Fruit fly (Drosophila melanogaster) S2 (cell line): ENCODE measurements around the gene CG7685.

ENCODE experiments used
- CG8478 ChIP-seq: fragments of >200 bp; optimal IDR thresholded peaks from 2 replicates; lab custom pipeline; 2018
- CTCF ChIP-seq, 2 experiments: fragments of >200 bp; optimal IDR thresholded peaks; 2 replicates each; lab custom pipeline; 2018

DNA sequence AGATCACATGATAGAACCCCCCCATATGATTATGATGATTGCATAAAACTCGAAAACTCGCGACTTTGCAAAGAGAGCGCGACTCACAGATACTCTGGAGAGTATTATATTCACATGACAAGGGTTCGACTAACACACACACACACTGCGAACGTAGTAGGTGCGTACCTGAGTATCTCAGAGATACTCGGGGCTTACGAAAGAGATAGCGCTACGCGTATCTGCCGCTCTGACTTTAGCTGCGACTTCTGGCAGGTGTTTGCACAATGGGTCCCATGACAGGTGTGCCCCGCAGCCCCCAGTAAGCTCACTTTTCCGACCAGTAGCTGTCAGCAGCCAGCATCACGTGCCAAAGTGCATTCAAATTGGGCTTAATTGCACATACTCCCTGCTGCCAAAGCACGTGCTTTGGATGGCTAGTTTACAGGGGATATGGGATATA lies 6.3 kb upstream of the CG7685 start:
- TF ChIP-seq CG8478 (lab: Kevin White, UChicago) (no peak), CTCF (optimal IDR thresholded peaks at IDR 0.05; lab: Kevin White, UChicago) (no peak)
